Fruit fly (Drosophila melanogaster): Measurements from ENCODE around the gene CG18269.

- no peak for TF ChIP-seq Ets98B (GFP tag; IDR thresholded peaks at IDR 0.05)
- no peak for TF ChIP-seq CG10348 (GFP tag; IDR thresholded peaks at IDR 0.05)
- no peak for TF ChIP-seq CG8301 (tag; optimal IDR thresholded peaks at IDR 0.05)
These were observed 903 bp upstream of the CG18269 start, which contains the start of gene CG14014 for dm6 chr2L:5550735-5551134.

Data from whole organism, pupa.